Worm (Caenorhabditis elegans): ENCODE measurements around the gene lim-6.

Gene lim-6

ce11 chrX:1062403-1063073, 9.7 kb upstream of the lim-6 start, which contains the start of gene unc-1:
Gene unc-1 (minus strand): TSS chrX:1062453.
- TF ChIP-seq mab-9 (GFP tag; IDR thresholded peaks at IDR 0.05) (no peak), ceh-90 (tag; optimal IDR thresholded peaks at IDR 0.05) (no peak), ceh-8 (GFP tag; optimal IDR thresholded peaks at IDR 0.05) (no peak), rnt-1 (tag; optimal IDR thresholded peaks at IDR 0.05) (peak; percentile 25), unc-62 (GFP tag; optimal IDR thresholded peaks at IDR 0.05) (no peak), lin-14 (GFP tag; optimal IDR thresholded peaks at IDR 0.05) (peak; percentile 87), lir-3 (tag; optimal IDR thresholded peaks at IDR 0.05; ENCODE audit: poor library complexity) (no peak), fkh-4 (tag; optimal IDR thresholded peaks at IDR 0.05; ENCODE audit: borderline replicate concordance) (no peak), aly-2 (tag; optimal IDR thresholded peaks at IDR 0.05) (no peak), lin-39 (tag; optimal IDR thresholded peaks at IDR 0.05) (no peak), pag-3 (tag; optimal IDR thresholded peaks at IDR 0.05; ENCODE audit: borderline replicate concordance, insufficient read depth) (no peak), sup-37 (GFP tag; optimal IDR thresholded peaks at IDR 0.05) (no peak), zag-1 (tag; optimal IDR thresholded peaks at IDR 0.05) (no peak), fos-1 (tag; optimal IDR thresholded peaks at IDR 0.05) (no peak), ama-1 (optimal IDR thresholded peaks at IDR 0.05) (no peak), lsy-2 (tag; optimal IDR thresholded peaks at IDR 0.05) (peak; percentile 13 to 37), hlh-17 (GFP tag; optimal IDR thresholded peaks at IDR 0.05; ENCODE audit: borderline replicate concordance) (no peak), aha-1 (tag; optimal IDR thresholded peaks at IDR 0.05) (no peak), elt-2 (tag; optimal IDR thresholded peaks at IDR 0.05) (no peak), lin-15B (tag; optimal IDR thresholded peaks at IDR 0.05) (no peak), ces-1 (GFP tag; optimal IDR thresholded peaks at IDR 0.05) (peak; percentile 62), Y116A8C.19 (tag; optimal IDR thresholded peaks at IDR 0.05; ENCODE audit: borderline replicate concordance) (no peak), dsc-1 (tag; optimal IDR thresholded peaks at IDR 0.05) (peak; percentile 21), nhr-20 (tag; optimal IDR thresholded peaks at IDR 0.05) (no peak), tbx-2 (tag; optimal IDR thresholded peaks at IDR 0.05) (peak; percentile 12), ceh-88 (GFP tag; IDR thresholded peaks at IDR 0.05) (no peak), fkh-10 (GFP tag; optimal IDR thresholded peaks at IDR 0.05) (peak; percentile 36), ets-5 (GFP tag; IDR thresholded peaks at IDR 0.05) (no peak), nhr-19 (GFP tag; conservative IDR thresholded peaks at IDR 0.05) (no peak), ceh-82 (tag; optimal IDR thresholded peaks at IDR 0.05) (peak in 1 of 3 experiments; percentile 55), xbp-1 (tag; optimal IDR thresholded peaks at IDR 0.05) (no peak), nhr-71 (tag; optimal IDR thresholded peaks at IDR 0.05) (peak; percentile 28), tlp-1 (tag; optimal IDR thresholded peaks at IDR 0.05) (no peak), nhr-28 (tag; optimal IDR thresholded peaks at IDR 0.05) (no peak), snpc-4 (tag; optimal IDR thresholded peaks at IDR 0.05) (no peak), hpl-2 (GFP tag; optimal IDR thresholded peaks at IDR 0.05) (no peak), mef-2 (tag; optimal IDR thresholded peaks at IDR 0.05) (no peak), unc-30 (tag; optimal IDR thresholded peaks at IDR 0.05) (no peak), unc-86 (tag; optimal IDR thresholded peaks at IDR 0.05) (peak; percentile 31), swsn-7 (tag; optimal IDR thresholded peaks at IDR 0.05) (peak; percentile 24), nhr-85 (tag) (no peak), ceh-63 (GFP tag; optimal IDR thresholded peaks at IDR 0.05) (no peak), mdl-1 (tag; optimal IDR thresholded peaks at IDR 0.05) (no peak), snu-23 (GFP tag; optimal IDR thresholded peaks at IDR 0.05) (peak; percentile 15), unc-130 (tag; optimal IDR thresholded peaks at IDR 0.05) (no peak), elt-3 (tag; optimal IDR thresholded peaks at IDR 0.05) (no peak), F16B12.6 (tag; optimal IDR thresholded peaks at IDR 0.05) (no peak), skn-1 (tag; optimal IDR thresholded peaks at IDR 0.05) (peak; percentile 17), egl-13 (tag; optimal IDR thresholded peaks at IDR 0.05) (no peak), pax-3 (tag; optimal IDR thresholded peaks at IDR 0.05) (no peak), nhr-12 (tag; optimal IDR thresholded peaks at IDR 0.05) (no peak), lin-35 (GFP tag; optimal IDR thresholded peaks at IDR 0.05) (no peak)

Measured in whole organism, L1 larva.